Worm (Caenorhabditis elegans) whole organism, L1 larva: Measurements from ENCODE around the gene F25D1.3.

ENCODE experiments used
- C04F5.9 ChIP-seq: sonication (generic microtip); optimal IDR thresholded peaks from 2 replicates; lab custom pipeline; 2016; ENCODE audit warnings: missing genetic modification characterization, missing compliant biosample characterization
- C34B4.2 ChIP-seq: sonication (generic microtip); optimal IDR thresholded peaks from 2 replicates; lab custom pipeline; 2017; ENCODE audit warnings: mild to moderate bottlenecking, missing genetic modification characterization, missing compliant biosample characterization
- Y116A8C.19 ChIP-seq: sonication (generic microtip); optimal IDR thresholded peaks from 2 replicates; lab custom pipeline; 2016; ENCODE audit warnings: missing compliant biosample characterization, missing genetic modification characterization, borderline replicate concordance
- alr-1 ChIP-seq: fragments of 200-800 bp; sonication (Bioruptor generic); optimal IDR thresholded peaks from 2 replicates; lab custom pipeline; 2018; ENCODE audit warnings: borderline replicate concordance, mild to moderate bottlenecking, missing genetic modification characterization, missing compliant biosample characterization
- ama-1 ChIP-seq: fragments of 150-350 bp; optimal IDR thresholded peaks from 2 replicates; lab custom pipeline; 2014
- blmp-1 ChIP-seq: fragments of 150-350 bp; optimal IDR thresholded peaks from 2 replicates; lab custom pipeline; 2014; ENCODE audit warnings: missing biosample characterization, missing genetic modification characterization
- ceh-63 ChIP-seq: fragments of 200-800 bp; sonication (Bioruptor generic); optimal IDR thresholded peaks from 2 replicates; lab custom pipeline; 2018; ENCODE audit warnings: mild to moderate bottlenecking, missing genetic modification characterization, missing compliant biosample characterization
- ceh-8 ChIP-seq: fragments of 200-800 bp; sonication (Bioruptor generic); optimal IDR thresholded peaks from 2 replicates; lab custom pipeline; 2018; ENCODE audit warnings: mild to moderate bottlenecking, missing genetic modification characterization, moderate library complexity, missing compliant biosample characterization
- ceh-82 ChIP-seq, 3 experiments: fragments of 150-350 bp in 1 of 3; sonication (generic microtip) in 2 of 3; optimal IDR thresholded peaks; 2 replicates each; lab custom pipeline; 2014 to 2017; ENCODE audit warnings: missing biosample characterization in 3 of 3, missing genetic modification characterization in 3 of 3
- ceh-88 ChIP-seq: fragments of 200-800 bp; sonication (Bioruptor generic); IDR thresholded peaks from 2 replicates; pipeline ENCODE4 v1.3.6; 2022; ENCODE audit warnings: missing genetic modification characterization, missing compliant biosample characterization
- ceh-90 ChIP-seq: sonication (generic microtip); optimal IDR thresholded peaks from 2 replicates; lab custom pipeline; 2016; ENCODE audit warnings: missing genetic modification characterization, missing compliant biosample characterization
- dpl-1 ChIP-seq, 3 experiments: fragments of 150-350 bp in 2 of 3; sonication (generic microtip) in 1 of 3; optimal IDR thresholded peaks; 2 replicates each; lab custom pipeline; 2014 to 2017; ENCODE audit warnings: missing biosample characterization in 3 of 3, missing genetic modification characterization in 3 of 3, missing genetic modification reagents in 3 of 3
- egl-13 ChIP-seq: sonication (generic microtip); optimal IDR thresholded peaks from 2 replicates; lab custom pipeline; 2016; ENCODE audit warnings: missing genotype, missing genetic modification reagents, missing genetic modification characterization, missing compliant biosample characterization
- egl-27 ChIP-seq, 2 experiments: fragments of 150-350 bp in 1 of 2; sonication (generic microtip); optimal IDR thresholded peaks; 3 replicates each; lab custom pipeline; 2017 to 2018; ENCODE audit warnings: missing biosample characterization in 2 of 2, missing genetic modification characterization in 2 of 2, missing genetic modification reagents in 2 of 2
- elt-2 ChIP-seq: sonication (generic microtip); optimal IDR thresholded peaks from 2 replicates; lab custom pipeline; 2016; ENCODE audit warnings: missing genetic modification characterization, mild to moderate bottlenecking, inconsistent platforms, missing compliant biosample characterization, missing genetic modification reagents
- ets-5 ChIP-seq: fragments of 200-800 bp; sonication (Bioruptor generic); IDR thresholded peaks from 2 replicates; pipeline ENCODE4 v1.3.6; 2022; ENCODE audit warnings: missing genetic modification characterization, missing compliant biosample characterization
- fkh-10 ChIP-seq: sonication (generic microtip); optimal IDR thresholded peaks from 2 replicates; lab custom pipeline; 2017; ENCODE audit warnings: missing biosample characterization, missing genetic modification reagents, missing genetic modification characterization
- fkh-8 ChIP-seq: sonication (generic microtip); optimal IDR thresholded peaks from 2 replicates; lab custom pipeline; 2016; ENCODE audit warnings: mild to moderate bottlenecking, missing genetic modification characterization, missing compliant biosample characterization
- grh-1 ChIP-seq: fragments of 200-800 bp; sonication (Bioruptor generic); IDR thresholded peaks from 2 replicates; pipeline ENCODE4 v1.3.6; 2022; ENCODE audit warnings: missing genetic modification reagents, missing genetic modification characterization, missing compliant biosample characterization
- hpl-2 ChIP-seq: fragments of 150-350 bp; optimal IDR thresholded peaks from 2 replicates; lab custom pipeline; 2014; ENCODE audit warnings: missing biosample characterization, missing genetic modification reagents, missing genetic modification characterization
- jun-1 ChIP-seq: fragments of 150-350 bp; optimal IDR thresholded peaks from 2 replicates; lab custom pipeline; 2014; ENCODE audit warnings: missing biosample characterization, missing genetic modification reagents, missing genetic modification characterization
- lin-15B ChIP-seq: fragments of 150-350 bp; sonication (generic microtip); optimal IDR thresholded peaks from 3 replicates; lab custom pipeline; 2014; ENCODE audit warnings: missing biosample characterization, missing genetic modification characterization
- lin-35 ChIP-seq, 2 experiments: fragments of 150-350 bp; optimal IDR thresholded peaks; 2 replicates each; lab custom pipeline; 2014; ENCODE audit warnings: missing biosample characterization in 2 of 2, missing genetic modification characterization in 2 of 2, missing genetic modification reagents in 2 of 2
- lin-39 ChIP-seq: fragments of 150-350 bp; optimal IDR thresholded peaks from 2 replicates; lab custom pipeline; 2014; ENCODE audit warnings: missing biosample characterization, missing genetic modification reagents, missing genetic modification characterization
- lsy-2 ChIP-seq, 2 experiments: fragments of 150-350 bp; optimal IDR thresholded peaks; 2 replicates each; lab custom pipeline; 2014; ENCODE audit warnings: missing biosample characterization in 2 of 2, missing genetic modification characterization in 2 of 2
- mab-9 ChIP-seq: fragments of 200-800 bp; sonication (Bioruptor generic); IDR thresholded peaks from 2 replicates; pipeline ENCODE4 v1.3.6; 2022; ENCODE audit warnings: missing genetic modification reagents, missing genetic modification characterization, missing compliant biosample characterization
- mdl-1 ChIP-seq, 2 experiments: fragments of 150-350 bp; optimal IDR thresholded peaks; 2 replicates each; lab custom pipeline; 2014 to 2017; ENCODE audit warnings: missing biosample characterization in 2 of 2, missing genetic modification characterization in 2 of 2, inconsistent platforms in 1 of 2
- mef-2 ChIP-seq: fragments of 150-350 bp; optimal IDR thresholded peaks from 2 replicates; lab custom pipeline; 2014; ENCODE audit warnings: missing biosample characterization, missing genetic modification characterization
- nhr-20 ChIP-seq: sonication (generic microtip); optimal IDR thresholded peaks from 2 replicates; lab custom pipeline; 2016; ENCODE audit warnings: mild to moderate bottlenecking, missing genetic modification characterization, missing compliant biosample characterization
- nhr-47 ChIP-seq: sonication (generic microtip); optimal IDR thresholded peaks from 2 replicates; lab custom pipeline; 2016; ENCODE audit warnings: mild to moderate bottlenecking, missing genetic modification characterization, moderate library complexity, missing compliant biosample characterization
- nhr-76 ChIP-seq: sonication (generic microtip); optimal IDR thresholded peaks from 2 replicates; lab custom pipeline; 2017; ENCODE audit warnings: missing biosample characterization, missing genetic modification characterization
- nhr-85 ChIP-seq: sonication (generic microtip); peaks from one replicate; lab custom pipeline; 2016; ENCODE audit warnings: missing genetic modification characterization, inconsistent platforms, missing compliant biosample characterization
- pqm-1 ChIP-seq: sonication (generic microtip); optimal IDR thresholded peaks from 3 replicates; lab custom pipeline; 2017; ENCODE audit warnings: missing biosample characterization, missing genetic modification characterization
- skn-1 ChIP-seq: fragments of 150-350 bp; optimal IDR thresholded peaks from 2 replicates; lab custom pipeline; 2014; ENCODE audit warnings: missing biosample characterization, missing genetic modification characterization
- snpc-4 ChIP-seq: fragments of 150-350 bp; optimal IDR thresholded peaks from 2 replicates; lab custom pipeline; 2014; ENCODE audit warnings: missing biosample characterization, missing genetic modification characterization
- sox-4 ChIP-seq: sonication (generic microtip); optimal IDR thresholded peaks from 2 replicates; lab custom pipeline; 2016; ENCODE audit warnings: missing genetic modification characterization, missing compliant biosample characterization
- sptf-1 ChIP-seq: fragments of 150-350 bp; optimal IDR thresholded peaks from 2 replicates; lab custom pipeline; 2014; ENCODE audit warnings: missing biosample characterization, missing genetic modification characterization
- sup-37 ChIP-seq: fragments of 200-800 bp; sonication (Bioruptor generic); optimal IDR thresholded peaks from 2 replicates; lab custom pipeline; 2018; ENCODE audit warnings: mild to moderate bottlenecking, missing genetic modification characterization, missing compliant biosample characterization
- tbx-2 ChIP-seq: sonication (generic microtip); optimal IDR thresholded peaks from 2 replicates; lab custom pipeline; 2016; ENCODE audit warnings: missing genetic modification characterization, missing compliant biosample characterization
- tlp-1 ChIP-seq: fragments of 150-350 bp; optimal IDR thresholded peaks from 2 replicates; lab custom pipeline; 2014; ENCODE audit warnings: missing biosample characterization, missing genetic modification characterization
- unc-62 ChIP-seq: fragments of 150-350 bp; optimal IDR thresholded peaks from 2 replicates; lab custom pipeline; 2014; ENCODE audit warnings: missing biosample characterization, missing genetic modification reagents, missing genetic modification characterization
- unc-86 ChIP-seq: sonication (generic microtip); optimal IDR thresholded peaks from 2 replicates; lab custom pipeline; 2016; ENCODE audit warnings: missing genetic modification characterization, missing compliant biosample characterization
- unc-98 ChIP-seq: fragments of 200-800 bp; sonication (Bioruptor generic); IDR thresholded peaks from 2 replicates; pipeline ENCODE4 v1.3.6; 2022; ENCODE audit warnings: missing genetic modification characterization, missing compliant biosample characterization
- vab-15 ChIP-seq: sonication (generic microtip); optimal IDR thresholded peaks from 2 replicates; lab custom pipeline; 2017; ENCODE audit warnings: missing genotype, mild to moderate bottlenecking, missing genetic modification characterization, missing compliant biosample characterization
- zag-1 ChIP-seq: fragments of 150-350 bp; optimal IDR thresholded peaks from 2 replicates; lab custom pipeline; 2014; ENCODE audit warnings: missing biosample characterization, missing genetic modification characterization
- zip-4 ChIP-seq: fragments of 200-800 bp; sonication (Bioruptor generic); optimal IDR thresholded peaks from 2 replicates; lab custom pipeline; 2018; ENCODE audit warnings: mild to moderate bottlenecking, missing genetic modification characterization, moderate library complexity, missing compliant biosample characterization
- ztf-4 ChIP-seq: fragments of 150-350 bp; optimal IDR thresholded peaks from 2 replicates; lab custom pipeline; 2014; ENCODE audit warnings: missing biosample characterization, missing genetic modification characterization

Gene F25D1.3

ce11 chrV:10525902-10526301, 2.6 kb upstream of the F25D1.3 start, which contains the start of the genes C35A5.8 and hda-11 (continued):
- peak; percentile 6 for TF ChIP-seq zip-4 (GFP tag; lab: Kevin White, UChicago)
- no peak for TF ChIP-seq jun-1 (tag; lab: Kevin White, UChicago)
- TF ChIP-seq egl-27 (tag; optimal IDR thresholded peaks at IDR 0.05; lab: Kevin White, UChicago) = no peak
- peak; percentile 20 for TF ChIP-seq sup-37 (GFP tag; lab: Kevin White, UChicago)
- no peak for TF ChIP-seq unc-62 (GFP tag; lab: Kevin White, UChicago)
- no peak for TF ChIP-seq alr-1 (tag; lab: Kevin White, UChicago)
- TF ChIP-seq lsy-2 (tag; optimal IDR thresholded peaks at IDR 0.05; lab: Kevin White, UChicago) = peak; percentile 54 to 61
- no peak for TF ChIP-seq hpl-2 (GFP tag; lab: Kevin White, UChicago)
- TF ChIP-seq snpc-4 (tag; lab: Kevin White, UChicago) = peak; percentile 58
- TF ChIP-seq ceh-8 = peak; percentile 7

- TF ChIP-seq blmp-1 (tag; lab: Kevin White, UChicago) (peak; percentile 93), unc-98 (no peak)
- TF ChIP-seq, all 84 proteins: peak for 1
Measured at ce11 chrV:10529600-10529999, 1.1 kb downstream of the F25D1.3 start.

ce11 chrV:10532725-10533124, 4.2 kb downstream of the F25D1.3 start, which contains the start of gene txt-10:
txt-10 (minus strand) TSS chrV:10532825.
- TF ChIP-seq Y116A8C.19 (tag; lab: Kevin White, UChicago) (no peak), ceh-88 (no peak)
- TF ChIP-seq, all 84 proteins: peak for 0

- peak; percentile 50 for TF ChIP-seq fkh-8 (tag; lab: Kevin White, UChicago)
- TF ChIP-seq unc-86 (tag; lab: Kevin White, UChicago) = no peak
- peak in 1 of 2 experiments; percentile 31 for TF ChIP-seq mdl-1 (tag; optimal IDR thresholded peaks at IDR 0.05; lab: Kevin White, UChicago)
- TF ChIP-seq snpc-4 (tag; lab: Kevin White, UChicago) = no peak
- TF ChIP-seq grh-1 (GFP tag; lab: Robert Waterston, UW) = no peak
- TF ChIP-seq lin-39 (tag; lab: Kevin White, UChicago) = no peak
- peak; percentile 44 for TF ChIP-seq blmp-1 (tag; lab: Kevin White, UChicago)
- peak; percentile 58 for TF ChIP-seq ama-1 (lab: Kevin White, UChicago)
- no peak for TF ChIP-seq pqm-1 (tag; lab: Kevin White, UChicago)
- TF ChIP-seq skn-1 = no peak
- TF ChIP-seq jun-1 (tag; lab: Kevin White, UChicago) = no peak
- no peak for TF ChIP-seq nhr-85 (tag; lab: Kevin White, UChicago)
- no peak for TF ChIP-seq ceh-90 (tag; lab: Kevin White, UChicago)
- TF ChIP-seq elt-2 (tag; lab: Kevin White, UChicago) = peak; percentile 17
- no peak for TF ChIP-seq vab-15 (tag; lab: Kevin White, UChicago)
- TF ChIP-seq zag-1 (tag; lab: Kevin White, UChicago) = no peak
- TF ChIP-seq sptf-1 (tag; lab: Kevin White, UChicago) = no peak
- TF ChIP-seq ztf-4 (tag; lab: Kevin White, UChicago) = no peak
- no peak for TF ChIP-seq zip-4 (GFP tag; lab: Kevin White, UChicago)
- no peak for TF ChIP-seq ets-5 (GFP tag; lab: Robert Waterston, UW)
- no peak for TF ChIP-seq fkh-10 (GFP tag; lab: Kevin White, UChicago)
- TF ChIP-seq lin-35 (GFP tag; optimal IDR thresholded peaks at IDR 0.05; lab: Kevin White, UChicago) = peak; percentile 7 to 56
- TF ChIP-seq ceh-82 (tag; optimal IDR thresholded peaks at IDR 0.05; lab: Kevin White, UChicago) = no peak
- no peak for TF ChIP-seq C34B4.2 (tag; lab: Kevin White, UChicago)
- no peak for TF ChIP-seq egl-13 (tag; lab: Kevin White, UChicago)
- TF ChIP-seq nhr-20 = peak; percentile 53
- TF ChIP-seq nhr-76 = no peak
- TF ChIP-seq nhr-47 (tag; lab: Kevin White, UChicago) = no peak
- no peak for TF ChIP-seq C04F5.9 (tag; lab: Kevin White, UChicago)
- TF ChIP-seq egl-27 (tag; optimal IDR thresholded peaks at IDR 0.05; lab: Kevin White, UChicago) = no peak
- no peak for TF ChIP-seq lin-15B (tag; lab: Kevin White, UChicago)
- peak in 2 of 3 experiments; percentile 14 to 35 for TF ChIP-seq dpl-1 (GFP tag; optimal IDR thresholded peaks at IDR 0.05; lab: Kevin White, UChicago)
- no peak for TF ChIP-seq ceh-63 (GFP tag; lab: Kevin White, UChicago)
- TF ChIP-seq mef-2 = no peak
- TF ChIP-seq tbx-2 (tag; lab: Kevin White, UChicago) = no peak
- TF ChIP-seq sup-37 (GFP tag; lab: Kevin White, UChicago) = no peak
- no peak for TF ChIP-seq mab-9 (GFP tag; lab: Robert Waterston, UW)
- TF ChIP-seq tlp-1 (tag; lab: Kevin White, UChicago) = no peak
- TF ChIP-seq sox-4 (tag; lab: Kevin White, UChicago) = no peak
Measured at ce11 chrV:10535325-10535724, 6.8 kb downstream of the F25D1.3 start.
